Worm (Caenorhabditis elegans) whole organism, early embryonic: ENCODE results near the gene atp-2.
A peak's percentile ranks its signal among the peaks of the same experiment; 100 is the strongest.

Experiments
- B0310.2 ChIP-seq: sonication (generic microtip); optimal IDR thresholded peaks from 2 replicates; lab custom pipeline; 2016; ENCODE audit warnings: mild to moderate bottlenecking, missing genetic modification characterization, missing compliant biosample characterization
- F13C5.2 ChIP-seq: sonication (generic microtip); optimal IDR thresholded peaks from 2 replicates; lab custom pipeline; 2017; ENCODE audit warnings: mild to moderate bottlenecking, missing genetic modification characterization, inconsistent platforms, missing compliant biosample characterization
- aly-1 ChIP-seq: sonication (generic microtip); optimal IDR thresholded peaks from 2 replicates; lab custom pipeline; 2016; ENCODE audit warnings: missing genetic modification characterization, missing compliant biosample characterization
- ama-1 ChIP-seq: fragments of 150-350 bp; optimal IDR thresholded peaks from 2 replicates; lab custom pipeline; 2014
- ceh-13 ChIP-seq: fragments of 200-800 bp; sonication (Bioruptor generic); optimal IDR thresholded peaks from 2 replicates; lab custom pipeline; 2018; ENCODE audit warnings: mild to moderate bottlenecking, missing genetic modification characterization, missing compliant biosample characterization
- ceh-36 ChIP-seq: sonication (generic microtip); optimal IDR thresholded peaks from 2 replicates; lab custom pipeline; 2016; ENCODE audit warnings: missing genetic modification characterization, inconsistent platforms, missing compliant biosample characterization
- ets-7 ChIP-seq: sonication (generic microtip); optimal IDR thresholded peaks from 2 replicates; lab custom pipeline; 2016; ENCODE audit warnings: missing genotype, missing genetic modification characterization, missing compliant biosample characterization
- flt-1 ChIP-seq: fragments of 200-800 bp; sonication (Bioruptor generic); IDR thresholded peaks from 2 replicates; pipeline ENCODE4 v1.3.6; 2022; ENCODE audit warnings: missing genetic modification characterization, missing compliant biosample characterization
- hmbx-1 ChIP-seq: sonication (generic microtip); optimal IDR thresholded peaks from 2 replicates; lab custom pipeline; 2016; ENCODE audit warnings: mild to moderate bottlenecking, missing genetic modification characterization, missing compliant biosample characterization
- hmg-4 ChIP-seq: fragments of 200-800 bp; sonication (Bioruptor generic); optimal IDR thresholded peaks from 2 replicates; lab custom pipeline; 2018; ENCODE audit warnings: mild to moderate bottlenecking, missing genetic modification characterization, missing compliant biosample characterization
- hnd-1 ChIP-seq: sonication (generic microtip); optimal IDR thresholded peaks from 2 replicates; lab custom pipeline; 2016; ENCODE audit warnings: missing genetic modification characterization, missing compliant biosample characterization
- pes-1 ChIP-seq: fragments of 200-800 bp; sonication (Bioruptor generic); IDR thresholded peaks from 2 replicates; pipeline ENCODE4 v1.3.6; 2022; ENCODE audit warnings: missing genetic modification reagents, missing genetic modification characterization, missing compliant biosample characterization
- scrt-1 ChIP-seq: fragments of 200-800 bp; sonication (Bioruptor generic); IDR thresholded peaks from 2 replicates; pipeline ENCODE4 v1.3.6; 2022; ENCODE audit warnings: missing genetic modification characterization, missing compliant biosample characterization
- sea-1 ChIP-seq: fragments of 200-800 bp; sonication (Bioruptor generic); conservative IDR thresholded peaks from 2 replicates; pipeline ENCODE4 v1.3.6; 2022; ENCODE audit warnings: missing genetic modification characterization, missing compliant biosample characterization
- tbx-11 ChIP-seq: fragments of 200-800 bp; sonication (Bioruptor generic); IDR thresholded peaks from 2 replicates; pipeline ENCODE4 v1.3.6; 2022; ENCODE audit warnings: missing genetic modification characterization, missing compliant biosample characterization
- tbx-37 ChIP-seq: fragments of 200-800 bp; sonication (Bioruptor generic); conservative IDR thresholded peaks from 2 replicates; pipeline ENCODE4 v1.3.6; 2022; ENCODE audit warnings: missing genetic modification reagents, missing genetic modification characterization, missing compliant biosample characterization
- tra-4 ChIP-seq: sonication (generic microtip); optimal IDR thresholded peaks from 2 replicates; lab custom pipeline; 2017; ENCODE audit warnings: missing genetic modification characterization, missing compliant biosample characterization

Gene atp-2

ce11 chrIII:5199577-5199976 lies 28.6 kb upstream of the atp-2 start, which contains the start of gene emb-8:
emb-8 (minus strand) TSS chrIII:5199677.
- TF ChIP-seq scrt-1, result no peak
- TF ChIP-seq aly-1 (tag; lab: Kevin White, UChicago), result no peak
- TF ChIP-seq ets-7 (tag; lab: Kevin White, UChicago), result no peak
- no peak for TF ChIP-seq ceh-13 (GFP tag; lab: Kevin White, UChicago)
- TF ChIP-seq ceh-36, result no peak
- no peak for TF ChIP-seq sea-1 (GFP tag; lab: Robert Waterston, UW)
- no peak for TF ChIP-seq B0310.2
- no peak for TF ChIP-seq hmbx-1
- TF ChIP-seq tbx-37 (GFP tag; lab: Robert Waterston, UW), result no peak
- TF ChIP-seq hnd-1 (tag; lab: Kevin White, UChicago), result no peak
- TF ChIP-seq ama-1 (lab: Kevin White, UChicago), result no peak
- TF ChIP-seq flt-1 (GFP tag; lab: Robert Waterston, UW), result no peak

ce11 chrIII:5200349-5200748 lies 27.9 kb upstream of the atp-2 start:
- no peak for TF ChIP-seq ceh-13 (GFP tag; lab: Kevin White, UChicago)
- no peak for TF ChIP-seq sea-1 (GFP tag; lab: Robert Waterston, UW)
- no peak for TF ChIP-seq tra-4 (tag; lab: Kevin White, UChicago)
- TF ChIP-seq ets-7 (tag; lab: Kevin White, UChicago), result no peak
- TF ChIP-seq scrt-1, result no peak
- TF ChIP-seq hmbx-1, result no peak
- no peak for TF ChIP-seq flt-1 (GFP tag; lab: Robert Waterston, UW)
- TF ChIP-seq tbx-37 (GFP tag; lab: Robert Waterston, UW), result no peak
- TF ChIP-seq hmg-4 (GFP tag; lab: Kevin White, UChicago), result no peak
- no peak for TF ChIP-seq F13C5.2 (tag; lab: Kevin White, UChicago)
- no peak for TF ChIP-seq aly-1 (tag; lab: Kevin White, UChicago)
- no peak for TF ChIP-seq ama-1 (lab: Kevin White, UChicago)
- TF ChIP-seq ceh-36, result no peak
- TF ChIP-seq tbx-11 (GFP tag; lab: Robert Waterston, UW), result no peak
- TF ChIP-seq B0310.2, result no peak
- no peak for TF ChIP-seq pes-1
- no peak for TF ChIP-seq hnd-1 (tag; lab: Kevin White, UChicago)

- no peak for TF ChIP-seq hnd-1 (tag; lab: Kevin White, UChicago)
- TF ChIP-seq tbx-11 (GFP tag; lab: Robert Waterston, UW), result no peak
- TF ChIP-seq F13C5.2 (tag; lab: Kevin White, UChicago), result no peak
- no peak for TF ChIP-seq aly-1 (tag; lab: Kevin White, UChicago)
- TF ChIP-seq ama-1 (lab: Kevin White, UChicago), result no peak
- TF ChIP-seq ceh-36, result no peak
- no peak for TF ChIP-seq B0310.2
- no peak for TF ChIP-seq scrt-1
Observed at ce11 chrIII:5201267-5201666, 26.9 kb upstream of the atp-2 start.

ce11 chrIII:5202641-5203040 lies 25.6 kb upstream of the atp-2 start:
- TF ChIP-seq ets-7 (tag; lab: Kevin White, UChicago) (no peak), ceh-36 (no peak)

- TF ChIP-seq B0310.2 (no peak), tra-4 (tag; lab: Kevin White, UChicago) (no peak), ceh-36 (no peak), sea-1 (GFP tag; lab: Robert Waterston, UW) (no peak), aly-1 (tag; lab: Kevin White, UChicago) (no peak), F13C5.2 (tag; lab: Kevin White, UChicago) (no peak), ets-7 (tag; lab: Kevin White, UChicago) (no peak), ama-1 (lab: Kevin White, UChicago) (no peak), ceh-13 (GFP tag; lab: Kevin White, UChicago) (no peak), tbx-37 (GFP tag; lab: Robert Waterston, UW) (no peak), scrt-1 (no peak), tbx-11 (GFP tag; lab: Robert Waterston, UW) (no peak)
Observed at ce11 chrIII:5203310-5203709, 24.9 kb upstream of the atp-2 start.

- TF ChIP-seq ets-7 (tag; lab: Kevin White, UChicago), result no peak
- TF ChIP-seq scrt-1, result 0 out of 2 replicates have a peak, but pooled peaks have one; percentile 9
Observed at ce11 chrIII:5206861-5207414, 21.3 kb upstream of the atp-2 start, which contains the start of gene morc-1. morc-1 (minus strand) TSS chrIII:5206911.

ce11 chrIII:5208992-5209391 lies 19.2 kb upstream of the atp-2 start, which contains the start of gene syx-16:
syx-16 (minus strand) TSS chrIII:5209109.
- TF ChIP-seq aly-1 (tag; lab: Kevin White, UChicago) (no peak), hmg-4 (GFP tag; lab: Kevin White, UChicago) (no peak), ceh-36 (no peak), hnd-1 (tag; lab: Kevin White, UChicago) (no peak), B0310.2 (no peak), sea-1 (GFP tag; lab: Robert Waterston, UW) (no peak), F13C5.2 (tag; lab: Kevin White, UChicago) (no peak), ets-7 (tag; lab: Kevin White, UChicago) (no peak), pes-1 (no peak), ceh-13 (GFP tag; lab: Kevin White, UChicago) (no peak), scrt-1 (no peak), hmbx-1 (no peak), tbx-37 (GFP tag; lab: Robert Waterston, UW) (no peak), tbx-11 (GFP tag; lab: Robert Waterston, UW) (no peak), ama-1 (lab: Kevin White, UChicago) (no peak), tra-4 (tag; lab: Kevin White, UChicago) (no peak)

- TF ChIP-seq sea-1 (GFP tag; lab: Robert Waterston, UW) (no peak), ets-7 (tag; lab: Kevin White, UChicago) (no peak), aly-1 (tag; lab: Kevin White, UChicago) (no peak), B0310.2 (no peak), F13C5.2 (tag; lab: Kevin White, UChicago) (no peak), ceh-13 (GFP tag; lab: Kevin White, UChicago) (no peak), flt-1 (GFP tag; lab: Robert Waterston, UW) (no peak)
Observed at ce11 chrIII:5210269-5210668, 17.9 kb upstream of the atp-2 start.
